Worm (Caenorhabditis elegans) whole organism, midembryonic: ENCODE measurements around the gene gar-2.

Source experiments
- T22C8.4 ChIP-seq: fragments of 200-800 bp; sonication (Bioruptor generic); IDR thresholded peaks from 2 replicates; pipeline ENCODE4 v1.3.6; 2022; ENCODE audit warnings: missing genetic modification characterization, missing compliant biosample characterization
- cog-1 ChIP-seq: sonication (generic microtip); optimal IDR thresholded peaks from 2 replicates; lab custom pipeline; 2016; ENCODE audit warnings: missing genetic modification characterization, missing compliant biosample characterization
- flt-1 ChIP-seq: fragments of 200-800 bp; sonication (Bioruptor generic); IDR thresholded peaks from 2 replicates; pipeline ENCODE4 v1.3.6; 2022; ENCODE audit warnings: missing genetic modification characterization, missing compliant biosample characterization
- klf-2 ChIP-seq: fragments of 200-800 bp; sonication (Bioruptor generic); conservative IDR thresholded peaks from 2 replicates; pipeline ENCODE4 v1.3.6; 2022; ENCODE audit warnings: missing genetic modification reagents, missing genetic modification characterization, missing compliant biosample characterization
- med-1 ChIP-seq: sonication (generic microtip); optimal IDR thresholded peaks from 2 replicates; lab custom pipeline; 2017; ENCODE audit warnings: missing genetic modification characterization, mild to moderate bottlenecking, missing compliant biosample characterization, antibody characterized with exemption, missing genetic modification reagents; ENCODE audit not compliant: insufficient read depth
- tab-1 ChIP-seq: fragments of 200-800 bp; sonication (Bioruptor generic); IDR thresholded peaks from 2 replicates; pipeline ENCODE4 v1.3.6; 2022; ENCODE audit warnings: missing genetic modification characterization, missing compliant biosample characterization
- ztf-23 ChIP-seq: fragments of 200-800 bp; sonication (Bioruptor generic); IDR thresholded peaks from 2 replicates; pipeline ENCODE4 v1.3.6; 2022; ENCODE audit warnings: missing genetic modification reagents, missing genetic modification characterization, missing compliant biosample characterization
- ztf-29 ChIP-seq: fragments of 200-800 bp; sonication (Bioruptor generic); IDR thresholded peaks from 2 replicates; pipeline ENCODE4 v1.3.6; 2022; ENCODE audit warnings: missing genetic modification reagents, missing genetic modification characterization, missing compliant biosample characterization

ce11 chrIII:6298131-6298530, 11.0 kb upstream of the gar-2 start, which contains the start of gene F47D12.3:
- TF ChIP-seq tab-1 (GFP tag; lab: Robert Waterston, UW): no peak
- TF ChIP-seq T22C8.4 (GFP tag; lab: Robert Waterston, UW): no peak
- no peak for TF ChIP-seq ztf-29 (GFP tag; lab: Robert Waterston, UW)
- no peak for TF ChIP-seq ztf-23 (GFP tag; lab: Robert Waterston, UW)
- no peak for TF ChIP-seq flt-1
- no peak for TF ChIP-seq med-1 (GFP tag; lab: Kevin White, UChicago)
- TF ChIP-seq cog-1 (tag; lab: Kevin White, UChicago): no peak
- TF ChIP-seq klf-2: no peak
